Worm (Caenorhabditis elegans) whole organism, L2 larva: ENCODE data around the gene F58F12.1.

Experiments
- ama-1 ChIP-seq: fragments of 150-350 bp; optimal IDR thresholded peaks from 2 replicates; lab custom pipeline; 2018; ENCODE audit warnings: inconsistent platforms
- ceh-16 ChIP-seq: fragments of 150-350 bp; optimal IDR thresholded peaks from 2 replicates; lab custom pipeline; 2014; ENCODE audit warnings: missing biosample characterization, missing genetic modification characterization
- ceh-82 ChIP-seq: fragments of 150-350 bp; optimal IDR thresholded peaks from 2 replicates; lab custom pipeline; 2014; ENCODE audit warnings: missing biosample characterization, missing genetic modification characterization
- fos-1 ChIP-seq: fragments of 150-350 bp; optimal IDR thresholded peaks from 2 replicates; lab custom pipeline; 2014; ENCODE audit warnings: missing biosample characterization, missing genetic modification characterization
- gmeb-1 ChIP-seq: fragments of 150-350 bp; optimal IDR thresholded peaks from 2 replicates; lab custom pipeline; 2014; ENCODE audit warnings: missing biosample characterization, missing genetic modification characterization
- nhr-23 ChIP-seq: fragments of 150-350 bp; optimal IDR thresholded peaks from 2 replicates; lab custom pipeline; 2014; ENCODE audit warnings: missing biosample characterization, missing genetic modification reagents, missing genetic modification characterization
- nhr-237 ChIP-seq: fragments of 150-350 bp; optimal IDR thresholded peaks from 2 replicates; lab custom pipeline; 2014; ENCODE audit warnings: missing biosample characterization, missing genetic modification characterization
- nhr-25 ChIP-seq: fragments of 150-350 bp; sonication (generic microtip); optimal IDR thresholded peaks from 3 replicates; lab custom pipeline; 2014; ENCODE audit warnings: missing biosample characterization, missing genetic modification characterization
- sem-4 ChIP-seq: fragments of 150-350 bp; optimal IDR thresholded peaks from 2 replicates; lab custom pipeline; 2014; ENCODE audit warnings: missing biosample characterization, missing genetic modification reagents, missing genetic modification characterization
- snpc-4 ChIP-seq: fragments of 150-350 bp; optimal IDR thresholded peaks from 2 replicates; lab custom pipeline; 2014; ENCODE audit warnings: missing biosample characterization, missing genetic modification characterization
- unc-62 ChIP-seq: fragments of 150-350 bp; optimal IDR thresholded peaks from 2 replicates; lab custom pipeline; 2014; ENCODE audit warnings: missing biosample characterization, missing genetic modification reagents, missing genetic modification characterization
- zag-1 ChIP-seq: fragments of 150-350 bp; optimal IDR thresholded peaks from 2 replicates; lab custom pipeline; 2014; ENCODE audit warnings: missing biosample characterization, missing genetic modification characterization
- ztf-11 ChIP-seq: sonication (generic microtip); optimal IDR thresholded peaks from 2 replicates; lab custom pipeline; 2017; ENCODE audit warnings: missing biosample characterization, missing genetic modification characterization

ce11 chrII:6411660-6412451 lies 28.4 kb downstream of the F58F12.1 start:
- no peak for TF ChIP-seq ceh-82 (tag; lab: Kevin White, UChicago)
- no peak for TF ChIP-seq snpc-4 (tag; lab: Kevin White, UChicago)
- no peak for TF ChIP-seq zag-1 (tag; lab: Kevin White, UChicago)
- no peak for TF ChIP-seq unc-62 (GFP tag; lab: Kevin White, UChicago)
- TF ChIP-seq ama-1, result no peak
- no peak for TF ChIP-seq ztf-11 (tag; lab: Kevin White, UChicago)
- no peak for TF ChIP-seq nhr-23 (tag; lab: Kevin White, UChicago)
- no peak for TF ChIP-seq sem-4
- TF ChIP-seq nhr-25 (tag; lab: Kevin White, UChicago), result no peak
- peak; percentile 26 for TF ChIP-seq ceh-16 (tag; lab: Kevin White, UChicago)
- TF ChIP-seq nhr-237 (tag; lab: Kevin White, UChicago), result no peak
- TF ChIP-seq gmeb-1 (tag; lab: Kevin White, UChicago), result no peak
- TF ChIP-seq fos-1 (tag; lab: Kevin White, UChicago), result no peak
